Worm (Caenorhabditis elegans) whole organism, young adult: ENCODE measurements around the gene nhr-96.
A peak's percentile ranks its signal among the peaks of the same experiment; 100 is the strongest.

Experiments
- B0019.2 ChIP-seq: fragments of 200-800 bp; sonication (Bioruptor generic); conservative IDR thresholded peaks from 2 replicates; pipeline ENCODE4 v1.3.6; 2022; ENCODE audit warnings: missing genetic modification reagents, missing genetic modification characterization, missing compliant biosample characterization
- B0035.1 ChIP-seq: sonication (generic microtip); optimal IDR thresholded peaks from 2 replicates; lab custom pipeline; 2016; ENCODE audit warnings: missing genetic modification characterization, mild to moderate bottlenecking, missing compliant biosample characterization, missing genotype, missing genetic modification reagents
- B0261.1 ChIP-seq: sonication (generic microtip); optimal IDR thresholded peaks from 2 replicates; lab custom pipeline; 2016; ENCODE audit warnings: mild to moderate bottlenecking, missing genetic modification characterization, moderate library complexity, missing compliant biosample characterization
- F10E7.11 ChIP-seq: sonication (generic microtip); optimal IDR thresholded peaks from 2 replicates; lab custom pipeline; 2017; ENCODE audit warnings: mild to moderate bottlenecking, missing genetic modification characterization, moderate library complexity, missing compliant biosample characterization
- F22D6.2 ChIP-seq: sonication (generic microtip); optimal IDR thresholded peaks from 2 replicates; lab custom pipeline; 2016; ENCODE audit warnings: mild to moderate bottlenecking, missing genetic modification characterization, missing compliant biosample characterization
- F39B2.1 ChIP-seq: fragments of 200-800 bp; sonication (Bioruptor generic); IDR thresholded peaks from 2 replicates; pipeline ENCODE4 v1.3.6; 2022; ENCODE audit warnings: missing genetic modification reagents, missing genetic modification characterization, missing compliant biosample characterization
- Y95B8A.8 ChIP-seq: fragments of 200-800 bp; sonication (Bioruptor generic); IDR thresholded peaks from 2 replicates; pipeline ENCODE4 v1.3.6; 2022; ENCODE audit warnings: missing genetic modification reagents, missing genetic modification characterization, missing compliant biosample characterization
- attf-5 ChIP-seq: fragments of 200-800 bp; sonication (Bioruptor generic); optimal IDR thresholded peaks from 2 replicates; lab custom pipeline; 2018; ENCODE audit warnings: mild to moderate bottlenecking, missing genetic modification characterization, missing compliant biosample characterization
- bed-1 ChIP-seq: fragments of 200-800 bp; sonication (Bioruptor generic); IDR thresholded peaks from 2 replicates; pipeline ENCODE4 v1.3.6; 2022; ENCODE audit warnings: missing genetic modification reagents, missing genetic modification characterization, missing compliant biosample characterization
- cebp-1 ChIP-seq, 2 experiments: fragments of 200-800 bp in 1 of 2; sonication (Bioruptor generic) in 1 of 2; sonication (generic microtip) in 1 of 2; IDR thresholded peaks in 1 of 2; optimal IDR thresholded peaks in 1 of 2; 2 replicates each; pipeline versions ENCODE4 v1.3.6 to Lab custom; 2017 to 2022; ENCODE audit warnings: missing compliant biosample characterization in 2 of 2, missing genetic modification characterization in 2 of 2, mild to moderate bottlenecking in 1 of 2, missing genetic modification reagents in 1 of 2, moderate library complexity in 1 of 2
- ceh-40 ChIP-seq: fragments of 200-800 bp; sonication (Bioruptor generic); IDR thresholded peaks from 2 replicates; pipeline ENCODE4 v1.3.6; 2022; ENCODE audit warnings: missing genetic modification characterization, missing compliant biosample characterization
- ceh-58 ChIP-seq: fragments of 200-800 bp; sonication (Bioruptor generic); IDR thresholded peaks from 2 replicates; pipeline ENCODE4 v1.3.6; 2022; ENCODE audit warnings: missing genetic modification characterization, missing compliant biosample characterization
- ceh-91 ChIP-seq: fragments of 200-800 bp; sonication (Bioruptor generic); IDR thresholded peaks from 2 replicates; pipeline ENCODE4 v1.3.6; 2022; ENCODE audit warnings: missing genetic modification reagents, missing genetic modification characterization, missing compliant biosample characterization
- dpff-1 ChIP-seq: sonication (generic microtip); optimal IDR thresholded peaks from 2 replicates; lab custom pipeline; 2017; ENCODE audit warnings: mild to moderate bottlenecking, missing genetic modification characterization, missing compliant biosample characterization
- dpl-1 ChIP-seq: fragments of 150-350 bp; optimal IDR thresholded peaks from 2 replicates; lab custom pipeline; 2014; ENCODE audit warnings: missing biosample characterization, missing genetic modification reagents, missing genetic modification characterization
- egl-18 ChIP-seq: fragments of 200-800 bp; sonication (Bioruptor generic); IDR thresholded peaks from 2 replicates; pipeline ENCODE4 v1.3.6; 2022; ENCODE audit warnings: missing genetic modification reagents, missing genetic modification characterization, missing compliant biosample characterization
- egl-44 ChIP-seq: fragments of 200-800 bp; sonication (Bioruptor generic); IDR thresholded peaks from 2 replicates; pipeline ENCODE4 v1.3.6; 2022; ENCODE audit warnings: missing genetic modification reagents, missing genetic modification characterization, missing compliant biosample characterization
- egrh-3 ChIP-seq: fragments of 200-800 bp; sonication (Bioruptor generic); IDR thresholded peaks from 2 replicates; pipeline ENCODE4 v1.3.6; 2022; ENCODE audit warnings: missing genetic modification reagents, missing genetic modification characterization, missing compliant biosample characterization
- fkh-3 ChIP-seq: sonication (generic microtip); optimal IDR thresholded peaks from 2 replicates; lab custom pipeline; 2016; ENCODE audit warnings: mild to moderate bottlenecking, missing genetic modification characterization, missing compliant biosample characterization
- hlh-26 ChIP-seq: fragments of 200-800 bp; sonication (Bioruptor generic); conservative IDR thresholded peaks from 2 replicates; pipeline ENCODE4 v1.3.6; 2022; ENCODE audit warnings: missing genetic modification reagents, missing genetic modification characterization, missing compliant biosample characterization
- hmg-1.2 ChIP-seq: fragments of 200-800 bp; sonication (Bioruptor generic); IDR thresholded peaks from 2 replicates; pipeline ENCODE4 v1.3.6; 2022; ENCODE audit warnings: missing genetic modification reagents, missing genetic modification characterization, missing compliant biosample characterization
- lin-35 ChIP-seq, 3 experiments: fragments of 150-350 bp in 2 of 3; sonication (generic microtip) in 1 of 3; optimal IDR thresholded peaks; 2 replicates each; lab custom pipeline; 2014 to 2018; ENCODE audit warnings: missing biosample characterization in 3 of 3, missing genetic modification characterization in 3 of 3, missing genetic modification reagents in 3 of 3
- lir-1 ChIP-seq: fragments of 200-800 bp; sonication (Bioruptor generic); conservative IDR thresholded peaks from 2 replicates; pipeline ENCODE4 v1.3.6; 2022; ENCODE audit warnings: missing genetic modification reagents, missing genetic modification characterization, missing compliant biosample characterization
- lsl-1 ChIP-seq: fragments of 200-800 bp; sonication (Bioruptor generic); optimal IDR thresholded peaks from 2 replicates; lab custom pipeline; 2018; ENCODE audit warnings: mild to moderate bottlenecking, missing genetic modification characterization, moderate library complexity, missing compliant biosample characterization
- madf-6 ChIP-seq: fragments of 200-800 bp; sonication (Bioruptor generic); IDR thresholded peaks from 2 replicates; pipeline ENCODE4 v1.3.6; 2022; ENCODE audit warnings: missing genetic modification reagents, missing genetic modification characterization, missing compliant biosample characterization
- madf-8 ChIP-seq: fragments of 200-800 bp; sonication (Bioruptor generic); conservative IDR thresholded peaks from 2 replicates; pipeline ENCODE4 v1.3.6; 2022; ENCODE audit warnings: missing genetic modification reagents, missing genetic modification characterization, missing compliant biosample characterization
- mes-4 ChIP-seq: sonication (generic microtip); optimal IDR thresholded peaks from 2 replicates; lab custom pipeline; 2016; ENCODE audit warnings: missing genotype, missing genetic modification characterization, missing compliant biosample characterization
- nfya-1 ChIP-seq: sonication (generic microtip); optimal IDR thresholded peaks from 2 replicates; lab custom pipeline; 2017; ENCODE audit warnings: antibody characterized with exemption, missing compliant biosample characterization, missing genetic modification characterization, borderline replicate concordance; ENCODE audit not compliant: insufficient read depth
- nhr-27 ChIP-seq: fragments of 200-800 bp; sonication (Bioruptor generic); optimal IDR thresholded peaks from 2 replicates; lab custom pipeline; 2018; ENCODE audit warnings: mild to moderate bottlenecking, missing genetic modification characterization, moderate library complexity, missing compliant biosample characterization
- nhr-80 ChIP-seq: sonication (generic microtip); optimal IDR thresholded peaks from 2 replicates; lab custom pipeline; 2016; ENCODE audit warnings: missing genetic modification characterization, missing compliant biosample characterization
- nhr-90 ChIP-seq: sonication (generic microtip); optimal IDR thresholded peaks from 2 replicates; lab custom pipeline; 2016; ENCODE audit warnings: missing genotype, mild to moderate bottlenecking, missing genetic modification characterization, missing compliant biosample characterization
- pbrm-1 ChIP-seq: fragments of 200-800 bp; sonication (Bioruptor generic); IDR thresholded peaks from 2 replicates; pipeline ENCODE4 v1.3.6; 2022; ENCODE audit warnings: missing genetic modification reagents, missing genetic modification characterization, missing compliant biosample characterization
- repo-1 ChIP-seq: sonication (generic microtip); optimal IDR thresholded peaks from 2 replicates; lab custom pipeline; 2017; ENCODE audit warnings: mild to moderate bottlenecking, missing genetic modification characterization, missing compliant biosample characterization
- snpc-1.1 ChIP-seq: sonication (generic microtip); optimal IDR thresholded peaks from 2 replicates; lab custom pipeline; 2017; ENCODE audit warnings: missing genetic modification characterization, mild to moderate bottlenecking, missing compliant biosample characterization, antibody characterized with exemption, moderate library complexity, missing genotype, missing genetic modification reagents; ENCODE audit not compliant: insufficient read depth
- tlf-1 ChIP-seq: fragments of 200-800 bp; sonication (Bioruptor generic); optimal IDR thresholded peaks from 2 replicates; lab custom pipeline; 2018; ENCODE audit warnings: mild to moderate bottlenecking, missing genetic modification characterization, missing compliant biosample characterization
- ztf-25 ChIP-seq: fragments of 200-800 bp; sonication (Bioruptor generic); IDR thresholded peaks from 2 replicates; pipeline ENCODE4 v1.3.6; 2022; ENCODE audit warnings: missing genetic modification reagents, missing genetic modification characterization, missing compliant biosample characterization
- ztf-26 ChIP-seq: sonication (generic microtip); optimal IDR thresholded peaks from 2 replicates; lab custom pipeline; 2017; ENCODE audit warnings: missing genetic modification characterization, missing compliant biosample characterization

The nhr-96 gene

DNA sequence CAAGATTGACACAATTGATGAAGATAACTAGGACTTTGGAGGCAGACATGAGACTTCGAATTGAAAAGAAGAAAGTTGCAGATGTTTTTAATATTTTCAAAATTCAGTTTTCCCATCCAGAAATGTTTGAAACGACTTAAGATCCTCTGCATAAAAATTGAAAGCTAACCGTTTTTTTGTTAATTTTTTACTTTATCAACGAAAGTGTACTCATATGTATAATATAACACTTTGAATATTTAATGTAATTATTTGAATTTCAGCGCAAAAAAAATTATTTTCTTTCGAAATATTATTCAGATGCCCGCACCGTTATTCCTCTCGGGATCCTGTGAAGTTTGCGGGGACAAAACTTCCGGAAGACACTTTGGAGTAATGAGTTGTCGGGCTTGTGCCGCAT, 6.4 kb upstream of the nhr-96 start, which contains the start of gene nhr-18 (continued):
- no peak for TF ChIP-seq dpl-1 (GFP tag; lab: Kevin White, UChicago)
- TF ChIP-seq pbrm-1 (GFP tag; lab: Robert Waterston, UW): no peak
- TF ChIP-seq madf-8: no peak
- TF ChIP-seq egl-44 (GFP tag; lab: Robert Waterston, UW): no peak
- TF ChIP-seq, all 124 proteins: peak for 0

ce11 chrV:2228781-2229180, 4.5 kb upstream of the nhr-96 start, which contains the start of gene nhr-126:
nhr-126 (plus strand) TSS chrV:2229081.
- no peak for TF ChIP-seq B0035.1 (tag; lab: Kevin White, UChicago)
- TF ChIP-seq ztf-25 (GFP tag; lab: Robert Waterston, UW): no peak
- no peak for TF ChIP-seq repo-1 (tag; lab: Kevin White, UChicago)
- TF ChIP-seq tlf-1 (GFP tag; lab: Kevin White, UChicago): no peak
- no peak for TF ChIP-seq nfya-1 (tag; lab: Kevin White, UChicago)
- no peak for TF ChIP-seq F22D6.2 (tag; lab: Kevin White, UChicago)
- TF ChIP-seq mes-4 (tag; lab: Kevin White, UChicago): no peak
- no peak for TF ChIP-seq lir-1 (GFP tag; lab: Robert Waterston, UW)
- no peak for TF ChIP-seq Y95B8A.8
- TF ChIP-seq B0019.2 (GFP tag; lab: Robert Waterston, UW): no peak

DNA sequence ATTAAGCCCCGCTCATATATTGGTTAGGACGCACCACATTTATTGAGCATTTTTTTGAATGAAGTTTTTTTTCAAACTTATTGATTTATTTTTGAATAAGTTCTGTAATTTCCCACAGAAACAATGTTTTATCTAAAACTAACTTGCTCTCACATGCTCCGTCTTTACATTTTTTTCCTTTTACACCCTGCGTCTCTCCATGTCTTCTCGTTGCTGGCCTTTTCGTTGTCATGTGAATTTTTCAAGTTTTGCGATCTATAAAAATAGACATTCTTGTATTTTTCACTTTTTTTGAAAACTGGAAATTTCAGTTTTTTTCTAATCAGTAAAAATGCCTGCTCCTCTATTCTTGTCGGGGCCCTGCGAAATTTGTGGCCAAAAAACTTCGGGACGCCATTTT, 2.4 kb upstream of the nhr-96 start, which contains the start of gene nhr-134:
Gene nhr-134 (plus strand): TSS at position 312 of the 400 bp plus-strand sequence.
- TF ChIP-seq nhr-80 (tag; lab: Kevin White, UChicago) (peak; percentile 4), attf-5 (peak; percentile 34), cebp-1 (GFP tag; IDR thresholded peaks at IDR 0.05; lab: Robert Waterston, UW) (no peak), cebp-1 (tag; optimal IDR thresholded peaks at IDR 0.05; lab: Kevin White, UChicago) (peak; percentile 25), dpff-1 (tag; lab: Kevin White, UChicago) (no peak), hmg-1.2 (GFP tag; lab: Robert Waterston, UW) (peak; percentile 52; the same call in 1 of the 2 replicates)

DNA sequence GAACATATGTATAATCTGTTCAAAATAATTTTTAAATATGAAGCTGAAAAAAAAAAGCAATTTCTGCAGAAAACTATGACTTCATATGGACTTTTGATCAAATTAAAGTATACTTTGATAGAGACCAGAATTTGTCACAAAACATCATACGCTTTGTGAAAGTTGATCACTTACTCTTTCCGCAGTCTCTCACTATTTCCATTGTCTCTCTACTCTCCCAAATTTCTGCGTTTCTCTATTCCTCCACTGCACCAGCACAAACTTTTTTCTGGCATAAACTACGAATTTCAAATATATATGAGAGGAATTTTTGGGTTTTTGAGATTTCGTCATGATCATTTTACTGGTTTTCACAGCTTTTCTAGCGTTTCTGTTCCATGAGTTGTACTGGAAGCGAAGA, 2.6 kb downstream of the nhr-96 start, which contains the start of gene cyp-33C4:
Gene cyp-33C4 (plus strand): TSS at position 293 of the 400 bp plus-strand sequence.
- TF ChIP-seq cebp-1 (GFP tag; IDR thresholded peaks at IDR 0.05; lab: Robert Waterston, UW) (0 out of 2 replicates have a peak, but pooled peaks have one; percentile 27), cebp-1 (tag; optimal IDR thresholded peaks at IDR 0.05; lab: Kevin White, UChicago) (peak; percentile 55), hmg-1.2 (GFP tag; lab: Robert Waterston, UW) (peak; percentile 71; the same call in 1 of the 2 replicates), egrh-3 (GFP tag; lab: Robert Waterston, UW) (no peak), madf-6 (GFP tag; lab: Robert Waterston, UW) (no peak), nhr-80 (tag; lab: Kevin White, UChicago) (peak; percentile 33)

DNA sequence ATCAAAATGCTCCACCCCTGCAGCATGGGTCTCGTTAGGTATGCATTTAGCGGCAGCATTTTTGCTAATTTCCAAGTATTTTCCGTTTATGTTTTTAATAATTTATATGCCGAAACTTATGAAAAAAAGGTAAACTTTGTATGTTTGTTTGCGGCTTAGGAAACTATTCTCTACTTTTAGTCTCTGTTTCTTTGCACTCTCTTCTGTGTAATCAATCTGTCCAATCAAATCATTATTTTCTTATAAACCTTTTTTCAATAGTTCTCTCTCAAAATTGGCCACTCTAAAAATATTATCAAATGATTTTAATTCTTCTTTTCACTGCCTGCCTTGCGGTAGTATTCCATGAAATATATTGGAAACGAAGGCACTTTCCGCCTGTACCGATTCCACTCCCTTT, 4.7 kb downstream of the nhr-96 start:
- TF ChIP-seq ztf-26 (tag; lab: Kevin White, UChicago) (no peak), repo-1 (tag; lab: Kevin White, UChicago) (no peak), lsl-1 (GFP tag; lab: Kevin White, UChicago) (no peak), ceh-40 (GFP tag; lab: Robert Waterston, UW) (no peak), F22D6.2 (tag; lab: Kevin White, UChicago) (no peak), nhr-90 (tag; lab: Kevin White, UChicago) (no peak), ceh-91 (GFP tag; lab: Robert Waterston, UW) (no peak), egl-18 (GFP tag; lab: Robert Waterston, UW) (no peak), snpc-1.1 (no peak), fkh-3 (tag; lab: Kevin White, UChicago) (no peak), F10E7.11 (no peak), lin-35 (GFP tag; optimal IDR thresholded peaks at IDR 0.05; lab: Kevin White, UChicago) (no peak), cebp-1 (GFP tag; IDR thresholded peaks at IDR 0.05; lab: Robert Waterston, UW) (no peak), cebp-1 (tag; optimal IDR thresholded peaks at IDR 0.05; lab: Kevin White, UChicago) (no peak), B0261.1 (tag; lab: Kevin White, UChicago) (no peak), ceh-58 (GFP tag; lab: Robert Waterston, UW) (no peak), F39B2.1 (no peak), bed-1 (no peak), egrh-3 (GFP tag; lab: Robert Waterston, UW) (no peak), hlh-26 (no peak), nhr-27 (tag; lab: Kevin White, UChicago) (no peak)
